Fruit fly (Drosophila melanogaster) whole organism, pupa: ENCODE measurements around the gene CG18428.

Experiments
- CG10348 ChIP-seq: fragments of 200-800 bp; sonication (Bioruptor generic); IDR thresholded peaks from 2 replicates; pipeline ENCODE4 v1.3.6; 2022; ENCODE audit warnings: missing biosample characterization, missing genetic modification characterization
- CG12605 ChIP-seq: fragments of 200-800 bp; sonication (Bioruptor generic); IDR thresholded peaks from 2 replicates; pipeline ENCODE4 v1.3.6; 2022; ENCODE audit warnings: missing biosample characterization, missing genetic modification characterization
- CG13204 ChIP-seq: fragments of 200-800 bp; sonication (Bioruptor generic); optimal IDR thresholded peaks from 2 replicates; lab custom pipeline; 2018; ENCODE audit warnings: missing biosample characterization, mild to moderate bottlenecking, missing genetic modification characterization, moderate library complexity
- CG14655 ChIP-seq: fragments of 200-800 bp; sonication (Bioruptor generic); optimal IDR thresholded peaks from 3 replicates; lab custom pipeline; 2017; ENCODE audit warnings: mild to moderate bottlenecking, missing biosample characterization, missing genetic modification reagents, missing genetic modification characterization
- CG15710 ChIP-seq: fragments of 200-800 bp; sonication (Bioruptor generic); optimal IDR thresholded peaks from 2 replicates; lab custom pipeline; 2018; ENCODE audit warnings: missing biosample characterization, mild to moderate bottlenecking, missing genetic modification characterization, moderate library complexity
- CG17806 ChIP-seq: fragments of 200-800 bp; sonication (Bioruptor generic); optimal IDR thresholded peaks from 2 replicates; lab custom pipeline; 2018; ENCODE audit warnings: missing biosample characterization, mild to moderate bottlenecking, missing genetic modification characterization, moderate library complexity
- CG32121 ChIP-seq: fragments of 200-800 bp; sonication (Bioruptor generic); IDR thresholded peaks from 2 replicates; pipeline ENCODE4 v1.3.6; 2022; ENCODE audit warnings: missing biosample characterization, missing genetic modification characterization
- CG34367 ChIP-seq: fragments of 200-800 bp; sonication (Bioruptor generic); optimal IDR thresholded peaks from 2 replicates; lab custom pipeline; 2018; ENCODE audit warnings: missing biosample characterization, mild to moderate bottlenecking, missing genetic modification characterization
- CG4496 ChIP-seq: fragments of 200-800 bp; sonication (Bioruptor generic); IDR thresholded peaks from 3 replicates; pipeline ENCODE4 v1.3.6; 2022; ENCODE audit warnings: missing biosample characterization, missing genetic modification characterization
- CG8159 ChIP-seq: fragments of 200-800 bp; sonication (Bioruptor generic); optimal IDR thresholded peaks from 3 replicates; lab custom pipeline; 2018; ENCODE audit warnings: missing biosample characterization, mild to moderate bottlenecking, missing genetic modification characterization, moderate library complexity
- CG8301 ChIP-seq: fragments of 200-800 bp; sonication (Bioruptor generic); optimal IDR thresholded peaks from 2 replicates; lab custom pipeline; 2018; ENCODE audit warnings: missing biosample characterization, mild to moderate bottlenecking, missing genetic modification characterization
- CG9948 ChIP-seq: fragments of 200-800 bp; sonication (Bioruptor generic); optimal IDR thresholded peaks from 2 replicates; lab custom pipeline; 2018; ENCODE audit warnings: missing biosample characterization, mild to moderate bottlenecking, missing genetic modification characterization, moderate library complexity
- D1 ChIP-seq: fragments of 200-800 bp; sonication (Bioruptor generic); optimal IDR thresholded peaks from 2 replicates; lab custom pipeline; 2018; ENCODE audit warnings: missing biosample characterization, mild to moderate bottlenecking, missing genetic modification characterization, moderate library complexity
- EcR ChIP-seq: fragments of 200-800 bp; sonication (Bioruptor generic); optimal IDR thresholded peaks from 3 replicates; lab custom pipeline; 2019; ENCODE audit warnings: missing biosample characterization, missing genetic modification characterization, mild to moderate bottlenecking, moderate library complexity, missing genetic modification reagents
- Ets98B ChIP-seq: fragments of 200-800 bp; sonication (Bioruptor generic); IDR thresholded peaks from 2 replicates; pipeline ENCODE4 v1.3.6; 2022; ENCODE audit warnings: missing biosample characterization, missing genetic modification characterization
- Pif1A ChIP-seq: fragments of 200-800 bp; sonication (Bioruptor generic); optimal IDR thresholded peaks from 3 replicates; lab custom pipeline; 2016; ENCODE audit warnings: missing biosample characterization, missing genetic modification characterization
- Pif1B ChIP-seq: fragments of 200-800 bp; sonication (Bioruptor generic); optimal IDR thresholded peaks from 3 replicates; lab custom pipeline; 2016; ENCODE audit warnings: missing biosample characterization, missing genetic modification characterization
- Snoo ChIP-seq: fragments of 200-800 bp; sonication (Bioruptor generic); optimal IDR thresholded peaks from 3 replicates; lab custom pipeline; 2017; ENCODE audit warnings: missing biosample characterization, mild to moderate bottlenecking, missing genetic modification characterization, inconsistent platforms
- fd96Ca ChIP-seq: fragments of 200-800 bp; sonication (Bioruptor generic); IDR thresholded peaks from 3 replicates; pipeline ENCODE4 v1.3.6; 2022; ENCODE audit warnings: missing biosample characterization, missing genetic modification characterization
- gl ChIP-seq: fragments of 200-800 bp; sonication (Bioruptor generic); optimal IDR thresholded peaks from 2 replicates; lab custom pipeline; 2018; ENCODE audit warnings: missing biosample characterization, mild to moderate bottlenecking, missing genetic modification characterization
- rn ChIP-seq: fragments of 200-800 bp; sonication (Bioruptor generic); IDR thresholded peaks from 2 replicates; pipeline ENCODE4 v1.3.6; 2022; ENCODE audit warnings: missing biosample characterization, missing genetic modification characterization

The CG18428 gene

dm6 chr3R:24105312-24105902, 3.7 kb upstream of the CG18428 start, which contains the start of gene Syx1A:
Gene Syx1A (minus strand): TSS chr3R:24105763.
- no peak for TF ChIP-seq fd96Ca (GFP tag; lab: Robert Waterston, UW)
- peak; percentile 22 for TF ChIP-seq Snoo (tag; lab: Kevin White, UChicago)
- no peak for TF ChIP-seq Pif1B (GFP tag; lab: Kevin White, UChicago)
- no peak for TF ChIP-seq rn
- TF ChIP-seq CG4496: no peak
- peak; percentile 15 for TF ChIP-seq EcR
- peak; percentile 75 for TF ChIP-seq D1 (tag; lab: Kevin White, UChicago)
- no peak for TF ChIP-seq CG15710 (tag; lab: Kevin White, UChicago)
- TF ChIP-seq CG12605 (GFP tag; lab: Robert Waterston, UW): no peak
- no peak for TF ChIP-seq CG8301
- TF ChIP-seq gl (tag; lab: Kevin White, UChicago): no peak
- peak; percentile 10 for TF ChIP-seq CG34367 (tag; lab: Kevin White, UChicago)
- TF ChIP-seq CG8159: peak; percentile 12
- TF ChIP-seq CG14655 (GFP tag; lab: Kevin White, UChicago): no peak
- no peak for TF ChIP-seq CG13204 (GFP tag; lab: Kevin White, UChicago)

dm6 chr3R:24106059-24106631, 3.0 kb upstream of the CG18428 start:
- TF ChIP-seq D1 (tag; lab: Kevin White, UChicago) (no peak), CG8301 (peak; percentile 46), Ets98B (no peak), CG15710 (tag; lab: Kevin White, UChicago) (peak; percentile 1), EcR (peak; percentile 94), CG12605 (GFP tag; lab: Robert Waterston, UW) (no peak), CG14655 (GFP tag; lab: Kevin White, UChicago) (peak; percentile 17), rn (no peak), CG17806 (peak; percentile 41), CG10348 (GFP tag; lab: Robert Waterston, UW) (no peak), CG32121 (GFP tag; lab: Robert Waterston, UW) (no peak), CG13204 (GFP tag; lab: Kevin White, UChicago) (no peak), Snoo (tag; lab: Kevin White, UChicago) (peak; percentile 47), Pif1A (GFP tag; lab: Kevin White, UChicago) (peak; percentile 79), CG4496 (no peak), CG8159 (peak; percentile 10), Pif1B (GFP tag; lab: Kevin White, UChicago) (peak; percentile 82), gl (tag; lab: Kevin White, UChicago) (no peak), fd96Ca (GFP tag; lab: Robert Waterston, UW) (no peak), CG34367 (tag; lab: Kevin White, UChicago) (peak; percentile 5), CG9948 (tag; lab: Kevin White, UChicago) (no peak)

DNA sequence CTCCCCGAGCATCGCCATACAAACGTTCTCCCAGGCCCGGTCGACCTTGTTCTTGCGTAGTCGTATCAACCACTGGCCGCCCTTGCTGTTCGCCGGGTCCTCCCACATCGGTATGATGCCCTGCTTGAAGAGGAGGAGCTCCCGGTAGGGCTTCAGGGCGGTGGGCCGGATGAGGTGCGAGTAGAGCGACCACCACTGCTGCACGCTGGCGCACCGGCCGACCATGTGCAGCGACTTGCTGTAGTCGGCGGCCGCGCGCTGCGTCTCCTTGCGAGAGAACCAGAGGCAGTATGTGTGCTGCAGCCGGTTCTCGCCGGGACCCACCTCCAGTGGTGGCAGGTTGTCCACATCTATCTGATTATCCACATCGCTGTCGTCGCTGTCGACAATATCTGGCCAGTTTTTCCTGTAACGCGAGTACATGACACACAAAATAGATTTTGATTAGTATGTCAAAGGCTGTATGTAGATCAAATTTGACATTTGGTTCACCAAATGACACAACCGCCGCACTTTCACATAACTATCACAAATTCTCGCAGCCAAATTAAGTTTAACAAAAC, 2.2 kb upstream of the CG18428 start, which contains the start of gene CG10694:
Gene CG10694 (plus strand): TSS at position 513 of the 563 bp plus-strand sequence.
- TF ChIP-seq CG8159 (no peak), CG34367 (tag; lab: Kevin White, UChicago) (no peak), Pif1B (GFP tag; lab: Kevin White, UChicago) (no peak), CG14655 (GFP tag; lab: Kevin White, UChicago) (no peak), D1 (tag; lab: Kevin White, UChicago) (no peak), CG32121 (GFP tag; lab: Robert Waterston, UW) (no peak), CG13204 (GFP tag; lab: Kevin White, UChicago) (no peak), Snoo (tag; lab: Kevin White, UChicago) (no peak), CG8301 (no peak), CG15710 (tag; lab: Kevin White, UChicago) (no peak), fd96Ca (GFP tag; lab: Robert Waterston, UW) (no peak), rn (no peak), gl (tag; lab: Kevin White, UChicago) (no peak)

DNA sequence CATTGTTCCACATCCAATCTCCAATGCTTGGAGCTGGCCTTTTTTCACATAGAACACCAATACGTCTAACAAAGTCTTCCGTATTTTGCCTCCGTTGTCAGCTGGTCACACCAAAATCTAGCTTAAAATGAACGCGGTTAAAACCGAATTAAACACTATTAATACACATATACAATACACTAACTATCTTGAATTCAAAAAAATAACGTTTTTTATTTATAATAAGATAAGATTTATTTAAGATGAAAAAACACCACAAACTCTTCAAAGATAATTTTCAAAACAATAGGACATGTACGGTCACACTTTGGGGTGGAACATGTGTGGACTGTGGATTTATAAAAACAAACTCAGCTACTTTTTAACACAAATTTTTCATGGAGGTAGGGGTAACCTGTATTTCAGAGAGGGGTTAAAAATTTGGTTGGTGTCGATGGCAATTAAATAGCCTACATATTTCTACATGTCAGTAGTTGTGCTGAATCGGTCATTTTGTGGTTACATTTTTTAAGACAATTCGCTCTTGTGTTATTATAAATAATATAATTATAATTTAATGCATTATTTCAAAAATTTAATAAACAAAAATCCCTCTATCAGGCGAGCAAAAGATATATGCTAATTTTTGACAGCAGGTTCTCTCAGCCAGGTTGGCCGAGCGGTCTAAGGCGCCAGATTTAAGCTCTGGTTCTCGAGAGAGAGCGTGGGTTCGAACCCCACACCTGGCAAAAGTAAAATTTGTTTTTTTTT, 3.4 kb downstream of the CG18428 start, which contains the start of gene CG13605:
Gene CG13605 (minus strand): TSS at position 70 of the 750 bp plus-strand sequence.
- TF ChIP-seq CG14655 (GFP tag; lab: Kevin White, UChicago) (peak; percentile 61), Pif1A (GFP tag; lab: Kevin White, UChicago) (peak; percentile 62), CG8301 (peak; percentile 51), CG17806 (peak; percentile 54), CG10348 (GFP tag; lab: Robert Waterston, UW) (no peak), D1 (tag; lab: Kevin White, UChicago) (no peak), Snoo (tag; lab: Kevin White, UChicago) (peak; percentile 69), Pif1B (GFP tag; lab: Kevin White, UChicago) (peak; percentile 79), rn (no peak), CG12605 (GFP tag; lab: Robert Waterston, UW) (peak; percentile 37; the same call in 1 of the 2 replicates), EcR (no peak), gl (tag; lab: Kevin White, UChicago) (no peak), Ets98B (peak; percentile 82), CG15710 (tag; lab: Kevin White, UChicago) (peak; percentile 39), CG13204 (GFP tag; lab: Kevin White, UChicago) (no peak), CG9948 (tag; lab: Kevin White, UChicago) (peak; percentile 24), CG8159 (peak; percentile 51), CG34367 (tag; lab: Kevin White, UChicago) (peak; percentile 25), CG4496 (peak; percentile 86), CG32121 (GFP tag; lab: Robert Waterston, UW) (peak; percentile 77), fd96Ca (GFP tag; lab: Robert Waterston, UW) (peak; percentile 66)
